Worm (Caenorhabditis elegans): ENCODE measurements around the gene irld-34.

ce11 chrIII:9112479-9112878 is 42.4 kb upstream of the irld-34 start:
- TF ChIP-seq nhr-76 (tag; optimal IDR thresholded peaks at IDR 0.05): no peak
- no peak for TF ChIP-seq elt-3 (tag; optimal IDR thresholded peaks at IDR 0.05)
- TF ChIP-seq tbx-8 (GFP tag; optimal IDR thresholded peaks at IDR 0.05): no peak
- no peak for TF ChIP-seq ztf-11 (tag; optimal IDR thresholded peaks at IDR 0.05)
- no peak for TF ChIP-seq snpc-4 (tag; optimal IDR thresholded peaks at IDR 0.05)
- no peak for TF ChIP-seq lin-32 (GFP tag; optimal IDR thresholded peaks at IDR 0.05)
- TF ChIP-seq ceh-83 (GFP tag; optimal IDR thresholded peaks at IDR 0.05): no peak
- TF ChIP-seq unc-62 (GFP tag; optimal IDR thresholded peaks at IDR 0.05): no peak
- no peak for TF ChIP-seq nhr-12 (tag; optimal IDR thresholded peaks at IDR 0.05)
- no peak for TF ChIP-seq ces-1 (GFP tag; optimal IDR thresholded peaks at IDR 0.05)
- no peak for TF ChIP-seq unc-39 (tag; optimal IDR thresholded peaks at IDR 0.05)
- no peak for TF ChIP-seq ceh-43 (GFP tag; optimal IDR thresholded peaks at IDR 0.05)
- TF ChIP-seq cnd-1 (tag; optimal IDR thresholded peaks at IDR 0.05): no peak
